Worm (Caenorhabditis elegans) whole organism, L4 larva: ENCODE results near the gene T13G4.1.

ENCODE experiments used
- F10B5.3 ChIP-seq: sonication (generic microtip); optimal IDR thresholded peaks from 2 replicates; lab custom pipeline; 2016; ENCODE audit warnings: mild to moderate bottlenecking, missing genetic modification characterization, missing compliant biosample characterization
- F49E8.2 ChIP-seq: sonication (generic microtip); optimal IDR thresholded peaks from 2 replicates; lab custom pipeline; 2016; ENCODE audit warnings: missing compliant biosample characterization, mild to moderate bottlenecking, missing genetic modification characterization, borderline replicate concordance
- R02D3.7 ChIP-seq: fragments of 150-350 bp; sonication (generic microtip); optimal IDR thresholded peaks from 3 replicates; lab custom pipeline; 2014; ENCODE audit warnings: missing biosample characterization, missing genetic modification characterization
- Y105C5A.15 ChIP-seq: fragments of 200-800 bp; sonication (Bioruptor generic); IDR thresholded peaks from 2 replicates; pipeline ENCODE4 v1.3.6; 2022; ENCODE audit warnings: missing genetic modification characterization, missing compliant biosample characterization
- Y5F2A.4 ChIP-seq: fragments of 200-800 bp; sonication (Bioruptor generic); optimal IDR thresholded peaks from 2 replicates; lab custom pipeline; 2018; ENCODE audit warnings: mild to moderate bottlenecking, missing genetic modification characterization, missing compliant biosample characterization
- ama-1 ChIP-seq: fragments of 150-350 bp; optimal IDR thresholded peaks from 2 replicates; lab custom pipeline; 2014; ENCODE audit warnings: inconsistent platforms, mixed read lengths
- ceh-82 ChIP-seq: sonication (generic microtip); optimal IDR thresholded peaks from 2 replicates; lab custom pipeline; 2017; ENCODE audit warnings: missing biosample characterization, missing genetic modification characterization
- ces-1 ChIP-seq: fragments of 150-350 bp; sonication (generic microtip); optimal IDR thresholded peaks from 4 replicates; lab custom pipeline; 2014; ENCODE audit warnings: missing biosample characterization, missing genetic modification reagents, missing genetic modification characterization
- cey-2 ChIP-seq: sonication (generic microtip); optimal IDR thresholded peaks from 3 replicates; lab custom pipeline; 2017; ENCODE audit warnings: missing genetic modification characterization, mild to moderate bottlenecking, missing compliant biosample characterization, antibody characterized with exemption, borderline replicate concordance; ENCODE audit not compliant: insufficient read depth
- daf-16 ChIP-seq, 3 experiments: sonication (generic microtip); optimal IDR thresholded peaks; 2 replicates each; lab custom pipeline; 2016 to 2017; ENCODE audit warnings: missing genetic modification characterization in 3 of 3, missing genetic modification reagents in 3 of 3, mild to moderate bottlenecking in 2 of 3, missing compliant biosample characterization in 2 of 3, missing biosample characterization in 1 of 3, moderate library complexity in 1 of 3
- dmd-6 ChIP-seq: fragments of 200-800 bp; sonication (Bioruptor generic); IDR thresholded peaks from 2 replicates; pipeline ENCODE4 v1.3.6; 2022; ENCODE audit warnings: missing genetic modification reagents, missing genetic modification characterization, missing compliant biosample characterization
- duxl-1 ChIP-seq: sonication (generic microtip); optimal IDR thresholded peaks from 2 replicates; lab custom pipeline; 2016; ENCODE audit warnings: mild to moderate bottlenecking, missing genetic modification characterization, moderate library complexity, missing compliant biosample characterization; ENCODE audit not compliant: poor library complexity
- gei-8 ChIP-seq: fragments of 200-800 bp; sonication (Bioruptor generic); optimal IDR thresholded peaks from 2 replicates; lab custom pipeline; 2018; ENCODE audit warnings: mild to moderate bottlenecking, missing genetic modification characterization, missing compliant biosample characterization
- hif-1 ChIP-seq, 2 experiments: sonication (generic microtip); optimal IDR thresholded peaks; 2 replicates each; lab custom pipeline; 2016 to 2017; ENCODE audit warnings: missing compliant biosample characterization in 2 of 2, missing genetic modification characterization in 2 of 2, missing genetic modification reagents in 2 of 2, missing genotype in 2 of 2, mild to moderate bottlenecking in 1 of 2
- hlh-30 ChIP-seq: sonication (generic microtip); optimal IDR thresholded peaks from 2 replicates; lab custom pipeline; 2017; ENCODE audit warnings: antibody characterized with exemption, mild to moderate bottlenecking, missing genetic modification characterization, missing compliant biosample characterization; ENCODE audit not compliant: insufficient read depth
- hmg-1.1 ChIP-seq: fragments of 200-800 bp; sonication (Bioruptor generic); IDR thresholded peaks from 2 replicates; pipeline ENCODE4 v1.3.6; 2022; ENCODE audit warnings: missing genetic modification reagents, missing genetic modification characterization, missing compliant biosample characterization
- jun-1 ChIP-seq: fragments of 150-350 bp; optimal IDR thresholded peaks from 2 replicates; lab custom pipeline; 2014; ENCODE audit warnings: missing biosample characterization, missing genetic modification reagents, missing genetic modification characterization
- lim-7 ChIP-seq: fragments of 200-800 bp; sonication (Bioruptor generic); IDR thresholded peaks from 2 replicates; pipeline ENCODE4 v1.3.6; 2022; ENCODE audit warnings: missing genetic modification characterization, missing compliant biosample characterization
- lin-13 ChIP-seq: fragments of 150-350 bp; optimal IDR thresholded peaks from 2 replicates; lab custom pipeline; 2014; ENCODE audit warnings: missing biosample characterization, missing genetic modification reagents, missing genetic modification characterization
- lin-15B ChIP-seq: fragments of 150-350 bp; sonication (generic microtip); optimal IDR thresholded peaks from 3 replicates; lab custom pipeline; 2014; ENCODE audit warnings: missing biosample characterization, missing genetic modification characterization
- mdl-1 ChIP-seq, 2 experiments: fragments of 150-350 bp in 1 of 2; sonication (generic microtip) in 1 of 2; optimal IDR thresholded peaks; 2 replicates each; lab custom pipeline; 2014 to 2017; ENCODE audit warnings: missing biosample characterization in 2 of 2, missing genetic modification characterization in 2 of 2
- mxl-2 ChIP-seq: fragments of 200-800 bp; sonication (Bioruptor generic); conservative IDR thresholded peaks from 2 replicates; pipeline ENCODE4 v1.3.6; 2022; ENCODE audit warnings: missing genetic modification reagents, missing genetic modification characterization, missing compliant biosample characterization
- nhr-102 ChIP-seq: sonication (generic microtip); optimal IDR thresholded peaks from 2 replicates; lab custom pipeline; 2016; ENCODE audit warnings: mild to moderate bottlenecking, missing genetic modification characterization, moderate library complexity, missing compliant biosample characterization
- nhr-237 ChIP-seq: sonication (generic microtip); optimal IDR thresholded peaks from 2 replicates; lab custom pipeline; 2017; ENCODE audit warnings: missing biosample characterization, missing genetic modification characterization
- nhr-28 ChIP-seq: fragments of 150-350 bp; optimal IDR thresholded peaks from 2 replicates; lab custom pipeline; 2014; ENCODE audit warnings: missing biosample characterization, missing genetic modification characterization
- nhr-48 ChIP-seq: sonication (generic microtip); optimal IDR thresholded peaks from 2 replicates; lab custom pipeline; 2016; ENCODE audit warnings: mild to moderate bottlenecking, missing genetic modification characterization, missing compliant biosample characterization
- nhr-6 ChIP-seq: fragments of 150-350 bp; optimal IDR thresholded peaks from 2 replicates; lab custom pipeline; 2014; ENCODE audit warnings: missing biosample characterization, missing genetic modification characterization
- nhr-76 ChIP-seq: fragments of 150-350 bp; optimal IDR thresholded peaks from 2 replicates; lab custom pipeline; 2014; ENCODE audit warnings: missing biosample characterization, missing genetic modification characterization
- php-3 ChIP-seq: fragments of 200-800 bp; sonication (Bioruptor generic); IDR thresholded peaks from 2 replicates; pipeline ENCODE4 v1.3.6; 2022; ENCODE audit warnings: missing genetic modification reagents, missing genetic modification characterization, missing compliant biosample characterization
- skn-1 ChIP-seq: fragments of 150-350 bp; optimal IDR thresholded peaks from 2 replicates; lab custom pipeline; 2014; ENCODE audit warnings: missing biosample characterization, missing genetic modification characterization
- tag-97 ChIP-seq: fragments of 200-800 bp; sonication (Bioruptor generic); IDR thresholded peaks from 2 replicates; pipeline ENCODE4 v1.3.6; 2022; ENCODE audit warnings: missing genetic modification characterization, missing compliant biosample characterization
- unc-39 ChIP-seq: sonication (generic microtip); optimal IDR thresholded peaks from 2 replicates; lab custom pipeline; 2017; ENCODE audit warnings: missing biosample characterization, missing genetic modification characterization
- unc-62 ChIP-seq, 3 experiments: fragments of 150-350 bp in 1 of 3; sonication (generic microtip); optimal IDR thresholded peaks in 2 of 3; peaks in 1 of 3; 1 replicate in 1 of 3; 2 replicates in 2 of 3; lab custom pipeline; 2014 to 2017; ENCODE audit warnings: missing biosample characterization in 3 of 3, missing genetic modification characterization in 3 of 3, missing genetic modification reagents in 3 of 3, missing genotype in 1 of 3
- vab-7 ChIP-seq: fragments of 200-800 bp; sonication (Bioruptor generic); IDR thresholded peaks from 2 replicates; pipeline ENCODE4 v1.3.6; 2022; ENCODE audit warnings: missing genetic modification reagents, missing genetic modification characterization, missing compliant biosample characterization
- zag-1 ChIP-seq: fragments of 150-350 bp; optimal IDR thresholded peaks from 2 replicates; lab custom pipeline; 2014; ENCODE audit warnings: missing biosample characterization, missing genetic modification characterization
- zip-11 ChIP-seq: fragments of 200-800 bp; sonication (Bioruptor generic); IDR thresholded peaks from 2 replicates; pipeline ENCODE4 v1.3.6; 2022; ENCODE audit warnings: missing genetic modification characterization, missing compliant biosample characterization

The T13G4.1 gene

ce11 chrX:1148438-1148837 lies 44.5 kb upstream of the T13G4.1 start, which contains the start of the genes R193.2 and R193.6 (continued):
- TF ChIP-seq hif-1 (tag; optimal IDR thresholded peaks at IDR 0.05; lab: Kevin White, UChicago) (no peak), mxl-2 (GFP tag; lab: Robert Waterston, UW) (no peak), daf-16 (GFP tag; optimal IDR thresholded peaks at IDR 0.05; lab: Kevin White, UChicago) (no peak), daf-16 (tag; optimal IDR thresholded peaks at IDR 0.05; lab: Kevin White, UChicago) (peak; percentile 68), nhr-6 (tag; lab: Kevin White, UChicago) (no peak), ceh-82 (tag; lab: Kevin White, UChicago) (no peak), unc-39 (tag; lab: Kevin White, UChicago) (no peak), F10B5.3 (tag; lab: Kevin White, UChicago) (no peak), Y105C5A.15 (GFP tag; lab: Robert Waterston, UW) (no peak), jun-1 (tag; lab: Kevin White, UChicago) (no peak), nhr-237 (tag; lab: Kevin White, UChicago) (no peak), zip-11 (GFP tag; lab: Robert Waterston, UW) (no peak), nhr-28 (tag; lab: Kevin White, UChicago) (peak; percentile 79), lin-15B (tag; lab: Kevin White, UChicago) (no peak), lim-7 (GFP tag; lab: Robert Waterston, UW) (no peak), F49E8.2 (tag; lab: Kevin White, UChicago) (no peak), ces-1 (GFP tag; lab: Kevin White, UChicago) (no peak), php-3 (GFP tag; lab: Robert Waterston, UW) (peak; percentile 43; the same call in 1 of the 2 replicates), nhr-48 (no peak), vab-7 (GFP tag; lab: Robert Waterston, UW) (no peak), hlh-30 (tag; lab: Kevin White, UChicago) (no peak)

ce11 chrX:1154648-1155047 lies 38.3 kb upstream of the T13G4.1 start, which contains the start of gene R193.1:
Gene R193.1, plus strand, starts transcription at chrX:1154948.
- no peak for TF ChIP-seq nhr-76 (tag; lab: Kevin White, UChicago)
- no peak for TF ChIP-seq tag-97 (GFP tag; lab: Robert Waterston, UW)
- TF ChIP-seq skn-1 (tag; lab: Kevin White, UChicago): no peak
- no peak for TF ChIP-seq cey-2 (tag; lab: Kevin White, UChicago)
- no peak for TF ChIP-seq gei-8 (GFP tag; lab: Kevin White, UChicago)
- no peak for TF ChIP-seq nhr-102
- TF ChIP-seq hmg-1.1 (GFP tag; lab: Robert Waterston, UW): no peak
- TF ChIP-seq ama-1 (lab: Kevin White, UChicago): no peak
- no peak for TF ChIP-seq lin-13
- TF ChIP-seq zag-1 (tag; lab: Kevin White, UChicago): no peak
- no peak for TF ChIP-seq dmd-6
- TF ChIP-seq, all 104 proteins: peak for 0

ce11 chrX:1162019-1162418 lies 30.9 kb upstream of the T13G4.1 start, which contains the start of gene tmc-1:
Gene tmc-1, plus strand, starts transcription at chrX:1162207.
- TF ChIP-seq mxl-2 (GFP tag; lab: Robert Waterston, UW) (no peak), unc-62 (GFP tag; optimal IDR thresholded peaks at IDR 0.05 in 1 of 2; lab: Kevin White, UChicago) (peak in 1 of 2 experiments; percentile 93), unc-62 (tag; optimal IDR thresholded peaks at IDR 0.05; lab: Kevin White, UChicago) (no peak)
- TF ChIP-seq, all 104 proteins: peak for 1

ce11 chrX:1167234-1167633 lies 25.7 kb upstream of the T13G4.1 start:
- TF ChIP-seq mdl-1 (tag; optimal IDR thresholded peaks at IDR 0.05; lab: Kevin White, UChicago) (no peak), Y5F2A.4 (GFP tag; lab: Kevin White, UChicago) (no peak), vab-7 (GFP tag; lab: Robert Waterston, UW) (no peak), nhr-102 (no peak), duxl-1 (tag; lab: Kevin White, UChicago) (no peak), R02D3.7 (tag; lab: Kevin White, UChicago) (no peak)
